Worm (Caenorhabditis elegans) whole organism, L4/young adult: ENCODE measurements around the gene ZC190.8.

Experiments used
- dao-5 ChIP-seq: sonication (generic microtip); optimal IDR thresholded peaks from 2 replicates; lab custom pipeline; 2016; ENCODE audit warnings: missing genotype, missing genetic modification characterization, moderate library complexity, missing compliant biosample characterization
- him-1 ChIP-seq: sonication (generic microtip); optimal IDR thresholded peaks from 2 replicates; lab custom pipeline; 2016; ENCODE audit warnings: missing genotype, missing genetic modification reagents, missing genetic modification characterization, missing compliant biosample characterization

- TF ChIP-seq him-1 (tag; lab: Kevin White, UChicago) (no peak), dao-5 (no peak)
These were observed 28.6 kb upstream of the ZC190.8 start, which contains the start of gene glr-5 for ce11 chrV:8716175-8716574.
